Worm (Caenorhabditis elegans) whole organism, L2 larva: ENCODE measurements around the gene C48B4.10.

Experiments
- ama-1 ChIP-seq: fragments of 150-350 bp; optimal IDR thresholded peaks from 2 replicates; lab custom pipeline; 2018; ENCODE audit warnings: inconsistent platforms
- ceh-82 ChIP-seq: fragments of 150-350 bp; optimal IDR thresholded peaks from 2 replicates; lab custom pipeline; 2014; ENCODE audit warnings: missing biosample characterization, missing genetic modification characterization
- lin-39 ChIP-seq: fragments of 150-350 bp; optimal IDR thresholded peaks from 2 replicates; lab custom pipeline; 2014; ENCODE audit warnings: missing biosample characterization, missing genetic modification reagents, missing genetic modification characterization
- mdl-1 ChIP-seq, 2 experiments: fragments of 150-350 bp in 1 of 2; sonication (generic microtip) in 1 of 2; optimal IDR thresholded peaks; 2 replicates each; lab custom pipeline; 2017; ENCODE audit warnings: missing biosample characterization in 2 of 2, missing genetic modification characterization in 2 of 2
- unc-39 ChIP-seq: fragments of 150-350 bp; optimal IDR thresholded peaks from 2 replicates; lab custom pipeline; 2014; ENCODE audit warnings: missing biosample characterization, missing genetic modification characterization
- unc-62 ChIP-seq: fragments of 150-350 bp; optimal IDR thresholded peaks from 2 replicates; lab custom pipeline; 2014; ENCODE audit warnings: missing biosample characterization, missing genetic modification reagents, missing genetic modification characterization

DNA sequence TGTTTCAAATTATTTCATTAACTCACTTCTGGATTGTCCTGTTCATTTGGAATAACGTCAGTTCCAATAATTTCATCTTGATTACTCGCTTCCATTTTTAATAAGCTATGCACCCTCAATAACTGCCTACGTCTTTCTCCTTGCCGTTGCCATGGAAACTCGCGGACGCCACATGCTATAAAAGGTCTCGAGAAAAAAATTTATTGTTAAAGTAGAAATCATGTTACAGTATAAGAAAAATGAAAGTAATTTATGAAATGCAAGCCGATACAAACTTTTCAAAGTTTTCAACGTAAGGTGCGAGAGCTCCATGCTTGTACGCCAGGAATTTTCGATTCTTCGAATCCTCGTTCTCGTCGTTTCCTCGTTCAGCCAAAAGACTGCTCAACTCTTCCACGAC lies 47.8 kb upstream of the C48B4.10 start, which contains the start of gene bbs-4:
- TF ChIP-seq ama-1 (lab: Kevin White, UChicago): no peak
- no peak for TF ChIP-seq mdl-1 (tag; optimal IDR thresholded peaks at IDR 0.05; lab: Kevin White, UChicago)
- no peak for TF ChIP-seq unc-39 (tag; lab: Kevin White, UChicago)
- no peak for TF ChIP-seq lin-39
- no peak for TF ChIP-seq unc-62 (GFP tag; lab: Kevin White, UChicago)
- no peak for TF ChIP-seq ceh-82 (tag; lab: Kevin White, UChicago)
